Worm (Caenorhabditis elegans): ENCODE measurements around the gene rsa-2.
A peak's percentile ranks its signal among the peaks of the same experiment; 100 is the strongest.

The rsa-2 gene

DNA sequence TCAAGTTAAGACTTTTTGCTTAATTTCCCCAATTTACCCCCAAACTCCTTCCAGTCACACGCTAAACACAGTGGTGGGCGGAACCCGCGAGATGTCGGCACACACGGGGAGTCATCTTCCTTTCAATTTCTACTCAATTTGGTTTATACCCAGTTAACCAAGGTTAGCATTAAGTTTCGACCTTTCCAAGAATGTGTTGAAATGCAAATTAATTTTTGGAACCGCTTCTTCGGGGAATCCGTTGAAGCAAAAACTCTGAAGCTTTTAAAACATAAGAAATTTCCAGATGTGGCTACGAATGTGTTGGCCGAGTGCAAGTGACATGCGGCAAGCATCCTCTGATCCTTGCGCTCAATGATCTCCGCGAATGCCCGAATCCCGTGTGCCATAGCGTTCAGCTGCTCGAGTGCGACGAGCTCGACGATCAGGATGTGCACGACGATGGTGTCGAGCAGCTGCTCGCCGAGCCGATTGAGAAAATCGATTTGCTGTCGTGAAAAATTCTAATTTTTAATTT is 27.6 kb downstream of the rsa-2 start (continued):
- TF ChIP-seq ama-1 (optimal IDR thresholded peaks at IDR 0.05) (peak; percentile 88), ama-1 (GFP tag; optimal IDR thresholded peaks at IDR 0.05) (no peak), C06A6.2 (GFP tag; conservative IDR thresholded peaks at IDR 0.05) (no peak), ccch-3 (GFP tag; optimal IDR thresholded peaks at IDR 0.05) (no peak), egl-44 (GFP tag; IDR thresholded peaks at IDR 0.05) (peak; percentile 66; the same call in 1 of the 2 replicates), akir-1 (GFP tag; optimal IDR thresholded peaks at IDR 0.05) (no peak)

DNA sequence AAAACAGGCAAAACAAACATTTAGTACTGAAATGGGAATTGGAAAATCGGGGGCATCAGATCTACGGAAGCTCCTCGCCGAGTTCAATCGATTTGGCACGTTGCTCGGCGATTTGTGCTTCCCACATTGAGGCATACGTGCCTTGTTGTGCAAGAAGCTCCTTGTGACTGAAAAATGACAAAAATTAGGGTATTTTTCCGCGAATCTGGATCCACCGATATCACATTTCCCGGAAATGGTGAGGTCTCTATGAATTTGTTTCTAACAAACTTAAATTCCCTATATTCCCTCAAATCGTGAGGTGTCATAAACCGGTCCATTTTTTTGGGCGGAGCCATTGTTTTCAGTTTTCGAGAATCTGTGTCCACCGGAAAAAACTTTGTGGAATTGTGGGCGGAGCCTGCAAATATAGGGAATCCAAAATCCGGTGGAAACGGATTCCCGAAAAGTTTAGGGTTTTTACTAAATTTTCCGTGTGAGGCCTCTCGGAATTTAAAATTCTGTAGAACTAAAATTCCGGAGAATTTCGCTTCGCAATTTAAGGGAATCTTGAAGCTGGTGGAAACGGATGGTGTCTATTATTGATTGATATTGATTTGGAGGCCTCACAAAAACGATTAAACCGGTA is 28.5 kb downstream of the rsa-2 start:
- TF ChIP-seq zim-3 (tag; optimal IDR thresholded peaks at IDR 0.05) (peak; percentile 83), K12H6.12 (tag; optimal IDR thresholded peaks at IDR 0.05) (peak; percentile 34), madf-6 (GFP tag; IDR thresholded peaks at IDR 0.05) (0 out of 2 replicates have a peak, but pooled peaks have one; percentile 13), pha-4 (tag; optimal IDR thresholded peaks at IDR 0.05) (no peak), lag-1 (GFP tag; IDR thresholded peaks at IDR 0.05) (no peak), aptf-2 (GFP tag; conservative IDR thresholded peaks at IDR 0.05) (peak; percentile 65; the same call in 1 of the 2 replicates), B0336.3 (GFP tag; IDR thresholded peaks at IDR 0.05) (no peak), lir-1 (GFP tag; conservative IDR thresholded peaks at IDR 0.05) (no peak), Y67H2A.10 (GFP tag; conservative IDR thresholded peaks at IDR 0.05) (no peak), mxl-1 (tag; optimal IDR thresholded peaks at IDR 0.05) (no peak), cebp-1 (GFP tag; IDR thresholded peaks at IDR 0.05) (0 out of 2 replicates have a peak, but pooled peaks have one; percentile 12), cebp-1 (tag; optimal IDR thresholded peaks at IDR 0.05) (no peak), F57A8.1 (GFP tag; optimal IDR thresholded peaks at IDR 0.05) (no peak), ceh-27 (GFP tag; optimal IDR thresholded peaks at IDR 0.05) (peak; percentile 41), ccch-3 (GFP tag; optimal IDR thresholded peaks at IDR 0.05) (peak; percentile 26), D2030.7 (GFP tag; IDR thresholded peaks at IDR 0.05) (peak; percentile 42; the same call in 1 of the 2 replicates), bed-2 (GFP tag; IDR thresholded peaks at IDR 0.05) (peak; percentile 84), F22D6.2 (tag; optimal IDR thresholded peaks at IDR 0.05) (peak; percentile 24), pbrm-1 (GFP tag; IDR thresholded peaks at IDR 0.05) (no peak), egl-18 (GFP tag; IDR thresholded peaks at IDR 0.05) (no peak), B0019.2 (GFP tag; conservative IDR thresholded peaks at IDR 0.05) (0 out of 2 replicates have a peak, but pooled peaks have one; percentile 20), madf-10 (tag; optimal IDR thresholded peaks at IDR 0.05) (peak; percentile 23), nfyb-1 (GFP tag; IDR thresholded peaks at IDR 0.05) (no peak), akir-1 (GFP tag; optimal IDR thresholded peaks at IDR 0.05) (peak; percentile 87), F37B4.10 (GFP tag; IDR thresholded peaks at IDR 0.05) (no peak), xnd-1 (tag; optimal IDR thresholded peaks at IDR 0.05) (no peak), F52B5.7 (tag; optimal IDR thresholded peaks at IDR 0.05) (no peak), Y79H2A.3 (GFP tag; conservative IDR thresholded peaks at IDR 0.05) (no peak), madf-3 (GFP tag; IDR thresholded peaks at IDR 0.05) (peak; percentile 15; the same call in 1 of the 2 replicates), ceh-58 (GFP tag; IDR thresholded peaks at IDR 0.05) (no peak), attf-3 (GFP tag; conservative IDR thresholded peaks at IDR 0.05) (peak; percentile 47), egl-44 (GFP tag; IDR thresholded peaks at IDR 0.05) (no peak), nhr-179 (tag; optimal IDR thresholded peaks at IDR 0.05) (no peak), unc-130 (GFP tag; optimal IDR thresholded peaks at IDR 0.05) (peak; percentile 89), ztf-28 (GFP tag; IDR thresholded peaks at IDR 0.05) (peak; percentile 64; the same call in 1 of the 2 replicates), dox-1 (GFP tag; IDR thresholded peaks at IDR 0.05) (peak; percentile 72), C17E4.6 (GFP tag; IDR thresholded peaks at IDR 0.05) (no peak), K11D2.4 (GFP tag; IDR thresholded peaks at IDR 0.05) (peak; percentile 54), tbp1 (GFP tag; optimal IDR thresholded peaks at IDR 0.05) (no peak), snpc-4 (GFP tag; optimal IDR thresholded peaks at IDR 0.05) (no peak), snpc-4 (tag; optimal IDR thresholded peaks at IDR 0.05) (peak in 1 of 4 experiments; percentile 12), hrde-1 (tag; optimal IDR thresholded peaks at IDR 0.05; ENCODE audit: borderline replicate concordance) (no peak), ztf-3 (GFP tag; optimal IDR thresholded peaks at IDR 0.05) (no peak)
